Worm (Caenorhabditis elegans): ENCODE data around the gene hpo-40.

ce11 chrV:10216724-10217123, 4.0 kb downstream of the hpo-40 start, which contains the start of gene ZK856.14:
- TF ChIP-seq ets-4 (GFP tag; optimal IDR thresholded peaks at IDR 0.05) (no peak), ZK185.1 (tag; optimal IDR thresholded peaks at IDR 0.05; ENCODE audit: poor library complexity, severe bottlenecking) (no peak), unc-130 (GFP tag; optimal IDR thresholded peaks at IDR 0.05) (no peak), ceh-79 (tag; optimal IDR thresholded peaks at IDR 0.05) (no peak), fkh-3 (tag; optimal IDR thresholded peaks at IDR 0.05) (no peak), sptf-2 (GFP tag; optimal IDR thresholded peaks at IDR 0.05) (no peak), nfya-1 (tag; optimal IDR thresholded peaks at IDR 0.05; ENCODE audit: borderline replicate concordance, insufficient read depth) (no peak), mxl-1 (tag; optimal IDR thresholded peaks at IDR 0.05) (no peak), Y79H2A.3 (GFP tag; conservative IDR thresholded peaks at IDR 0.05) (no peak), ceh-40 (GFP tag; IDR thresholded peaks at IDR 0.05) (no peak), die-1 (tag; optimal IDR thresholded peaks at IDR 0.05) (no peak)

All from whole organism, young adult.